Fruit fly (Drosophila melanogaster) whole organism, pupa: ENCODE measurements around the gene CG7912.

Experiments
- CG10348 ChIP-seq: fragments of 200-800 bp; sonication (Bioruptor generic); IDR thresholded peaks from 2 replicates; pipeline ENCODE4 v1.3.6; 2022; ENCODE audit warnings: missing biosample characterization, missing genetic modification characterization
- CG12605 ChIP-seq: fragments of 200-800 bp; sonication (Bioruptor generic); IDR thresholded peaks from 2 replicates; pipeline ENCODE4 v1.3.6; 2022; ENCODE audit warnings: missing biosample characterization, missing genetic modification characterization
- CG13204 ChIP-seq: fragments of 200-800 bp; sonication (Bioruptor generic); optimal IDR thresholded peaks from 2 replicates; lab custom pipeline; 2018; ENCODE audit warnings: missing biosample characterization, mild to moderate bottlenecking, missing genetic modification characterization, moderate library complexity
- CG14655 ChIP-seq: fragments of 200-800 bp; sonication (Bioruptor generic); optimal IDR thresholded peaks from 3 replicates; lab custom pipeline; 2017; ENCODE audit warnings: mild to moderate bottlenecking, missing biosample characterization, missing genetic modification reagents, missing genetic modification characterization
- CG15710 ChIP-seq: fragments of 200-800 bp; sonication (Bioruptor generic); optimal IDR thresholded peaks from 2 replicates; lab custom pipeline; 2018; ENCODE audit warnings: missing biosample characterization, mild to moderate bottlenecking, missing genetic modification characterization, moderate library complexity
- CG17806 ChIP-seq: fragments of 200-800 bp; sonication (Bioruptor generic); optimal IDR thresholded peaks from 2 replicates; lab custom pipeline; 2018; ENCODE audit warnings: missing biosample characterization, mild to moderate bottlenecking, missing genetic modification characterization, moderate library complexity
- CG32121 ChIP-seq: fragments of 200-800 bp; sonication (Bioruptor generic); IDR thresholded peaks from 2 replicates; pipeline ENCODE4 v1.3.6; 2022; ENCODE audit warnings: missing biosample characterization, missing genetic modification characterization
- CG34367 ChIP-seq: fragments of 200-800 bp; sonication (Bioruptor generic); optimal IDR thresholded peaks from 2 replicates; lab custom pipeline; 2018; ENCODE audit warnings: missing biosample characterization, mild to moderate bottlenecking, missing genetic modification characterization
- CG4496 ChIP-seq: fragments of 200-800 bp; sonication (Bioruptor generic); IDR thresholded peaks from 3 replicates; pipeline ENCODE4 v1.3.6; 2022; ENCODE audit warnings: missing biosample characterization, missing genetic modification characterization
- CG8159 ChIP-seq: fragments of 200-800 bp; sonication (Bioruptor generic); optimal IDR thresholded peaks from 3 replicates; lab custom pipeline; 2018; ENCODE audit warnings: missing biosample characterization, mild to moderate bottlenecking, missing genetic modification characterization, moderate library complexity
- CG8301 ChIP-seq: fragments of 200-800 bp; sonication (Bioruptor generic); optimal IDR thresholded peaks from 2 replicates; lab custom pipeline; 2018; ENCODE audit warnings: missing biosample characterization, mild to moderate bottlenecking, missing genetic modification characterization
- CG9948 ChIP-seq: fragments of 200-800 bp; sonication (Bioruptor generic); optimal IDR thresholded peaks from 2 replicates; lab custom pipeline; 2018; ENCODE audit warnings: missing biosample characterization, mild to moderate bottlenecking, missing genetic modification characterization, moderate library complexity
- D1 ChIP-seq: fragments of 200-800 bp; sonication (Bioruptor generic); optimal IDR thresholded peaks from 2 replicates; lab custom pipeline; 2018; ENCODE audit warnings: missing biosample characterization, mild to moderate bottlenecking, missing genetic modification characterization, moderate library complexity
- EcR ChIP-seq: fragments of 200-800 bp; sonication (Bioruptor generic); optimal IDR thresholded peaks from 3 replicates; lab custom pipeline; 2019; ENCODE audit warnings: missing biosample characterization, missing genetic modification characterization, mild to moderate bottlenecking, moderate library complexity, missing genetic modification reagents
- Ets98B ChIP-seq: fragments of 200-800 bp; sonication (Bioruptor generic); IDR thresholded peaks from 2 replicates; pipeline ENCODE4 v1.3.6; 2022; ENCODE audit warnings: missing biosample characterization, missing genetic modification characterization
- Pif1A ChIP-seq: fragments of 200-800 bp; sonication (Bioruptor generic); optimal IDR thresholded peaks from 3 replicates; lab custom pipeline; 2016; ENCODE audit warnings: missing biosample characterization, missing genetic modification characterization
- Pif1B ChIP-seq: fragments of 200-800 bp; sonication (Bioruptor generic); optimal IDR thresholded peaks from 3 replicates; lab custom pipeline; 2016; ENCODE audit warnings: missing biosample characterization, missing genetic modification characterization
- Snoo ChIP-seq: fragments of 200-800 bp; sonication (Bioruptor generic); optimal IDR thresholded peaks from 3 replicates; lab custom pipeline; 2017; ENCODE audit warnings: missing biosample characterization, mild to moderate bottlenecking, missing genetic modification characterization, inconsistent platforms
- fd96Ca ChIP-seq: fragments of 200-800 bp; sonication (Bioruptor generic); IDR thresholded peaks from 3 replicates; pipeline ENCODE4 v1.3.6; 2022; ENCODE audit warnings: missing biosample characterization, missing genetic modification characterization
- gl ChIP-seq: fragments of 200-800 bp; sonication (Bioruptor generic); optimal IDR thresholded peaks from 2 replicates; lab custom pipeline; 2018; ENCODE audit warnings: missing biosample characterization, mild to moderate bottlenecking, missing genetic modification characterization
- rn ChIP-seq: fragments of 200-800 bp; sonication (Bioruptor generic); IDR thresholded peaks from 2 replicates; pipeline ENCODE4 v1.3.6; 2022; ENCODE audit warnings: missing biosample characterization, missing genetic modification characterization

Gene CG7912

DNA sequence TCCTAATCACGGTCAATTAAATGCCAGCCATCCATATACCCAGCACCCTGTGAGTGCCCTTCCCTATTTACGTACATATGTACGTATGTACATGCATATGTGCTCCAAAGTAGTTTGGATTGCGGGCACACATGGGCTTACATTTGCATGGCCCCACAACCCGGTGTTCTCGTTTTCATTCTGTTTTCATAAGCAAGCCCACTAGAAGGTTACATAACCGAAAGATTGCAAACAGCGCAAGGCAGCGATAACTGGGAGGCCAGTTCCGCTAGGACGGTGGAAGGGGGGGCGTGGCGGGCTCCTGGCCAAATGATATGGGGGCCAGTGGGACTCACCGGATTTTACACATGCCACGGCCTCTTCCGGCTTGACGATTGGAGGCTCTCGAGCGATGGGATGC lies 5.5 kb upstream of the CG7912 start:
- TF ChIP-seq rn (no peak), CG32121 (GFP tag; lab: Robert Waterston, UW) (no peak), CG8301 (tag; lab: Kevin White, UChicago) (no peak), Snoo (no peak), gl (tag; lab: Kevin White, UChicago) (no peak)

DNA sequence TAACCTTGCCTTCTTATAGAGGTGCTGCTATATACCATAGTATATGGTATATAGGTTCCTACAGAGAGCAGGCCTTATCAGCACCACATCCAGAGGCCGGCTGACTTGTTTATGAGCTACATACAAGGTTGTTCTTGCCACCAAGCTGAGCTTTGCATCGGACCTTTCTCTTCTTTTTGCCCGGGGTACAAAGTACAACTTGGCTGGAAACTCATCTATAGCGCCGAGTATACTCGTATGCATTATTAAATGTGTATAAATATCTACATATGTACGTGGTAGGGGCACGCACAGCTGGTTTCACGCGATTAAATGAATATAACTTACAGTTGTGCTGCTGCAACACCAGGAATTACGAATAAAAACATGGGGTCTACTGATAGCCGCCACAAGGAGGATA lies 4.9 kb upstream of the CG7912 start:
- peak; percentile 3 for TF ChIP-seq Snoo
- no peak; the same call in 1 of the 2 replicates for TF ChIP-seq CG32121 (GFP tag; lab: Robert Waterston, UW)
- peak; percentile 58 for TF ChIP-seq CG14655
- TF ChIP-seq CG15710 (tag; lab: Kevin White, UChicago) = peak; percentile 18
- TF ChIP-seq CG10348 = no peak
- TF ChIP-seq D1 (tag; lab: Kevin White, UChicago) = no peak
- peak; percentile 87 for TF ChIP-seq CG12605 (GFP tag; lab: Robert Waterston, UW)
- TF ChIP-seq gl (tag; lab: Kevin White, UChicago) = peak; percentile 94
- TF ChIP-seq CG8159 (tag; lab: Kevin White, UChicago) = peak; percentile 40
- peak; percentile 78 for TF ChIP-seq CG13204 (GFP tag; lab: Kevin White, UChicago)
- no peak for TF ChIP-seq CG9948 (tag; lab: Kevin White, UChicago)
- TF ChIP-seq Ets98B (GFP tag; lab: Robert Waterston, UW) = peak; percentile 77
- TF ChIP-seq Pif1A (GFP tag; lab: Kevin White, UChicago) = peak; percentile 76
- TF ChIP-seq rn = no peak
- TF ChIP-seq CG34367 = peak; percentile 23
- peak; percentile 54; the same call in 1 of the 3 replicates for TF ChIP-seq CG4496
- TF ChIP-seq Pif1B (GFP tag; lab: Kevin White, UChicago) = peak; percentile 64
- TF ChIP-seq fd96Ca (GFP tag; lab: Robert Waterston, UW) = peak; percentile 39; the same call in 2 of the 3 replicates
- no peak for TF ChIP-seq EcR
- TF ChIP-seq CG17806 = peak; percentile 47
- peak; percentile 48 for TF ChIP-seq CG8301 (tag; lab: Kevin White, UChicago)

DNA sequence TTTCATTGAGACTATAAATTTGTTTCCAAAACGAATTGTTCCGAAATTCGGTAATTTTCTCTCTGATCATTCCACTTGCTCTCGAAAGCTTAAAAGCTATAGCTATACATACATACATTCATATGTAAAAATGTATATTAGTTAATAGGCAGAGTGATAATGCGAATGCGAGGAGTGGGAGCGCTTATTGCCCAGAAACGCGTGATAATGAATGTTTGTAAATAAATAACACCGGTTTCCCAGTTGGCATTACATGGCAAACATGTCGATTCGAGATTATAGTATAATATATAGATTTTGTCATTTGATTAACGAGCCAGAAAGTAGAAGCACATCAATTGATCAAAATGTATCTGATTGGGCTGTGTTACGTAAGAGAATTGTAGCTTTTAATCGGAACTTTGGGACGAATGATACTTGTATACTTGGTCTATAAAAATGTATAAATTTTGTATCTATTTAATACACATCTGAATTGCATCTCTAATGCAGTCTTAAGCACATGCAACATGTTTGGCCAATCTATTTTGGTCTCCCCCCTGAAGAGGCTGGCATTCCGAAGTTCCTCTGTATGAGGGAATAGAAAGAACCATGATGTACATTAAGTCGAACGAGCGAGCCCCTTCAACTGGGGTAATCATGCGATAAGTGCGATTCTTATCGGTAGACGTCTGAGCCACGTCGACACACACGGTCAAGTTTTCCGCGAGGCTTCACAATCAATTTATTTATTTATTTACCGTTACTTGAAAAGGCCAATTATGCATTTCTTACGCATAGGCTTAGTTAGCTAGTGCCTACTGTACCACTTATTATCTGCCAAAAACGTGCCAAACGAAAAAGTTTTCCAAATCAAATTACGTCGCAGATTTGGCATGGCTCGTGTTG lies 3.9 kb upstream of the CG7912 start:
- TF ChIP-seq Ets98B (GFP tag; lab: Robert Waterston, UW) (peak; percentile 66; the same call in 1 of the 2 replicates), CG9948 (tag; lab: Kevin White, UChicago) (no peak), fd96Ca (GFP tag; lab: Robert Waterston, UW) (peak; percentile 68; the same call in 2 of the 3 replicates), CG8159 (tag; lab: Kevin White, UChicago) (no peak), CG10348 (no peak), CG32121 (GFP tag; lab: Robert Waterston, UW) (peak; percentile 64), EcR (no peak), Snoo (no peak), Pif1B (GFP tag; lab: Kevin White, UChicago) (no peak), CG15710 (tag; lab: Kevin White, UChicago) (no peak), D1 (tag; lab: Kevin White, UChicago) (no peak), CG17806 (no peak), CG13204 (GFP tag; lab: Kevin White, UChicago) (no peak), CG8301 (tag; lab: Kevin White, UChicago) (peak; percentile 38), CG12605 (GFP tag; lab: Robert Waterston, UW) (no peak), rn (peak; percentile 32; the same call in 1 of the 2 replicates), CG4496 (peak; percentile 72), CG14655 (peak; percentile 58), gl (tag; lab: Kevin White, UChicago) (no peak)

DNA sequence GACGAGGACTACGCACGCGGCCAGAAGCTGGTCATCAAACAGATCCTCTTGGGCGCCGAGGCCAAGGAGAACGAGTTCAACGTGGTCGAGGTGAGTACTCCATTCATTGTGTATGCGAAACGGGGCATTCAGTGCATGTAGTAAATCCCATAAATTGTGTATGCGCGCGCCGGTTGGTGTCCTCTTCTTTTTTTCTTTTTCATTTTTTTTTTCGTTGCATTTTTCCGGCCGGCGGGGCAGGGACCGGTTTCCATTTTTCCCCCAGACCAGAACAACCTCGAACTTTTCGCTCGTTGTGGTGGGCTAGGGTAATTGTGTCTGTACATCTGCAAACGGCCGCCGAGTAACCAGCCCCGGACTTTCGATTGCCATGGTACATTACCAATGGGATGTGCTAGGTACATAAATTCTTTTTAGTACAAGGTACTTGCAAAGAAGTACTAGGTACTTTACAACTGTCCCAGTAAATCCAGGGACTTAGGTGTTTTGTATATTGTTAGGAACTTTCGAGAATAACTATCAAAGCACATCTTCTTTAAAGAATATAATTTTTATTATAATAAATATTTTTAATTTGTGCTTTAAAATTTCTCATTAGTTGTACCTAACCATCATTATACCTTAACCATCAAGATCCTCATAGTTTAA lies 3.5 kb downstream of the CG7912 start:
- TF ChIP-seq CG8301 (tag; lab: Kevin White, UChicago) (peak; percentile 39), CG32121 (GFP tag; lab: Robert Waterston, UW) (no peak), CG8159 (tag; lab: Kevin White, UChicago) (peak; percentile 44), CG4496 (peak; percentile 87), CG17806 (peak; percentile 42), CG9948 (tag; lab: Kevin White, UChicago) (no peak), CG15710 (tag; lab: Kevin White, UChicago) (peak; percentile 45), rn (no peak), gl (tag; lab: Kevin White, UChicago) (peak; percentile 86), D1 (tag; lab: Kevin White, UChicago) (no peak), CG34367 (peak; percentile 34), EcR (peak; percentile 60), fd96Ca (GFP tag; lab: Robert Waterston, UW) (peak; percentile 55; the same call in 1 of the 3 replicates), CG13204 (GFP tag; lab: Kevin White, UChicago) (no peak), CG14655 (peak; percentile 63), Snoo (no peak), CG10348 (no peak), CG12605 (GFP tag; lab: Robert Waterston, UW) (peak; percentile 82), Pif1B (GFP tag; lab: Kevin White, UChicago) (peak; percentile 53), Pif1A (GFP tag; lab: Kevin White, UChicago) (no peak), Ets98B (GFP tag; lab: Robert Waterston, UW) (peak; percentile 76)
- TF ChIP-seq, all 21 proteins: peak for 13

DNA sequence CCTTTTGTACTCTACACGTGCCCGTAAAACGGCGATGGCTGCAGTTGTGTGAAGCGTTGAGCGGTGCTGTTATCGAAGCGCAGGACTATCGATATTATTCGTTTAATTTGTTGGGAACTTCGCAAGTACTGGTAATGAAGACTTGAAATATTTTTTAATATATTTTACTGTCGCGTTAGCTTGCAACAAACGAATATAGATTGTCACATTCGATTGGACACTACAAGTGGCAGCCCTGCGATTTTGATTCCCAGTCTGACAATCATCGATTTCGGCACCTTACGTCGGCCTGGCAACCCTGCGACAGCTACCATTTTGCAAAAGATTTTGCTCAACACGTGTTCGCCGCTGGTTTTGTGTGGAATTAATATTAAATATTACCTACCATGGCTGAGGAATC lies 4.3 kb downstream of the CG7912 start, which contains the start of the genes Nlp and Nph:
TSS of gene Nlp (plus strand) at position 138 of the 400 bp plus-strand sequence.
TSS of gene Nph (minus strand) at position 214 of the 400 bp plus-strand sequence.
- no peak for TF ChIP-seq gl (tag; lab: Kevin White, UChicago)
- peak; percentile 14 for TF ChIP-seq Snoo
